Fruit fly (Drosophila melanogaster) whole organism, embryonic: ENCODE measurements around the gene CG1317.
A peak's percentile ranks its signal among the peaks of the same experiment; 100 is the strongest.

ENCODE experiments used
- Ada2b ChIP-seq: fragments of 200-800 bp; sonication (Bioruptor generic); IDR thresholded peaks from 2 replicates; pipeline ENCODE4 v1.3.6; 2022; ENCODE audit warnings: missing biosample characterization, missing genetic modification characterization
- BtbVII ChIP-seq: fragments of 200-800 bp; sonication (Bioruptor generic); optimal IDR thresholded peaks from 3 replicates; lab custom pipeline; 2017; ENCODE audit warnings: missing biosample characterization, mild to moderate bottlenecking, missing genetic modification characterization
- CG10209 ChIP-seq: fragments of 200-800 bp; sonication (Bioruptor generic); optimal IDR thresholded peaks from 3 replicates; lab custom pipeline; 2017; ENCODE audit warnings: missing biosample characterization, mild to moderate bottlenecking, missing genetic modification characterization, missing genetic modification reagents
- CG11093 ChIP-seq: fragments of 200-800 bp; sonication (Bioruptor generic); IDR thresholded peaks from 3 replicates; pipeline ENCODE4 v1.3.6; 2022; ENCODE audit warnings: missing biosample characterization, missing genetic modification characterization
- CG11504 ChIP-seq: fragments of 200-800 bp; sonication (Bioruptor generic); optimal IDR thresholded peaks from 3 replicates; lab custom pipeline; 2019; ENCODE audit warnings: missing biosample characterization, mild to moderate bottlenecking, missing genetic modification characterization, moderate library complexity
- CG11560 ChIP-seq: fragments of 200-800 bp; sonication (Bioruptor generic); IDR thresholded peaks from 3 replicates; pipeline ENCODE4 v1.3.6; 2022; ENCODE audit warnings: missing biosample characterization, missing genetic modification characterization
- CG11695 ChIP-seq: fragments of 200-800 bp; sonication (Bioruptor generic); IDR thresholded peaks from 3 replicates; pipeline ENCODE4 v1.3.6; 2022; ENCODE audit warnings: missing biosample characterization, missing genetic modification characterization
- CG13296 ChIP-seq: fragments of 200-800 bp; sonication (Bioruptor generic); optimal IDR thresholded peaks from 3 replicates; lab custom pipeline; 2018; ENCODE audit warnings: missing biosample characterization, mild to moderate bottlenecking, missing genetic modification characterization
- CG13624 ChIP-seq: fragments of 200-800 bp; sonication (Bioruptor generic); optimal IDR thresholded peaks from 2 replicates; lab custom pipeline; 2016; ENCODE audit warnings: missing biosample characterization, missing genetic modification characterization
- CG15011 ChIP-seq: fragments of 200-800 bp; sonication (Bioruptor generic); optimal IDR thresholded peaks from 3 replicates; lab custom pipeline; 2018; ENCODE audit warnings: missing biosample characterization, mild to moderate bottlenecking, missing genetic modification characterization
- CG17612 ChIP-seq: fragments of 200-800 bp; sonication (Bioruptor generic); IDR thresholded peaks from 2 replicates; pipeline ENCODE4 v1.3.6; 2022; ENCODE audit warnings: missing biosample characterization, missing genetic modification characterization
- CG18476 ChIP-seq: fragments of 200-800 bp; sonication (Bioruptor generic); optimal IDR thresholded peaks from 2 replicates; lab custom pipeline; 2016; ENCODE audit warnings: missing biosample characterization, mild to moderate bottlenecking, missing genetic modification characterization
- CG18599 ChIP-seq: fragments of 200-800 bp; sonication (Bioruptor generic); optimal IDR thresholded peaks from 3 replicates; lab custom pipeline; 2017; ENCODE audit warnings: missing biosample characterization, missing genetic modification characterization, mild to moderate bottlenecking, moderate library complexity, missing genetic modification reagents
- CG18619 ChIP-seq: fragments of 200-800 bp; sonication (Bioruptor generic); optimal IDR thresholded peaks from 3 replicates; lab custom pipeline; 2017; ENCODE audit warnings: missing biosample characterization, mild to moderate bottlenecking, missing genetic modification characterization
- CG30403 ChIP-seq: fragments of 200-800 bp; sonication (Bioruptor generic); optimal IDR thresholded peaks from 3 replicates; lab custom pipeline; 2016; ENCODE audit warnings: missing biosample characterization, missing genetic modification characterization
- CG32772 ChIP-seq: fragments of 200-800 bp; sonication (Bioruptor generic); IDR thresholded peaks from 2 replicates; pipeline ENCODE4 v1.3.6; 2022; ENCODE audit warnings: missing biosample characterization, missing genetic modification characterization
- CG4424 ChIP-seq: fragments of 200-800 bp; sonication (Bioruptor generic); optimal IDR thresholded peaks from 3 replicates; lab custom pipeline; 2016; ENCODE audit warnings: missing biosample characterization, missing genetic modification characterization
- CG6813 ChIP-seq: fragments of 200-800 bp; sonication (Bioruptor generic); optimal IDR thresholded peaks from 2 replicates; lab custom pipeline; 2017; ENCODE audit warnings: missing biosample characterization, missing genetic modification characterization, mild to moderate bottlenecking, moderate library complexity, missing genetic modification reagents
- CG7786 ChIP-seq: fragments of 200-800 bp; sonication (Bioruptor generic); optimal IDR thresholded peaks from 2 replicates; lab custom pipeline; 2016; ENCODE audit warnings: missing biosample characterization, missing genetic modification characterization
- CG7839 ChIP-seq: fragments of 200-800 bp; sonication (Bioruptor generic); optimal IDR thresholded peaks from 3 replicates; lab custom pipeline; 2018; ENCODE audit warnings: missing biosample characterization, mild to moderate bottlenecking, missing genetic modification characterization, moderate library complexity
- CG8924 ChIP-seq: fragments of 200-800 bp; optimal IDR thresholded peaks from 3 replicates; lab custom pipeline; 2019; ENCODE audit warnings: missing biosample characterization, mild to moderate bottlenecking, missing genetic modification characterization, moderate library complexity
- Dip2 ChIP-seq: fragments of 200-800 bp; sonication (Bioruptor generic); IDR thresholded peaks from 2 replicates; pipeline ENCODE4 v1.3.6; 2022; ENCODE audit warnings: missing biosample characterization, missing genetic modification characterization
- Dip3 ChIP-seq: fragments of 200-800 bp; sonication (Bioruptor generic); optimal IDR thresholded peaks from 3 replicates; lab custom pipeline; 2016; ENCODE audit warnings: missing biosample characterization, missing genetic modification characterization
- E2f1 ChIP-seq: fragments of 200-800 bp; sonication (Bioruptor generic); IDR thresholded peaks from 2 replicates; pipeline ENCODE4 v1.3.6; 2022; ENCODE audit warnings: missing biosample characterization, missing genetic modification characterization
- Elba2 ChIP-seq: fragments of 200-800 bp; sonication (Bioruptor generic); optimal IDR thresholded peaks from 3 replicates; lab custom pipeline; 2016; ENCODE audit warnings: missing biosample characterization, missing genetic modification characterization
- Hmr ChIP-seq: fragments of 200-800 bp; sonication (Bioruptor generic); optimal IDR thresholded peaks from 3 replicates; lab custom pipeline; 2017; ENCODE audit warnings: mild to moderate bottlenecking, missing biosample characterization, missing genetic modification reagents, missing genetic modification characterization
- MBD-R2 ChIP-seq: fragments of 200-800 bp; sonication (Bioruptor generic); IDR thresholded peaks from 2 replicates; pipeline ENCODE4 v1.3.6; 2022; ENCODE audit warnings: missing biosample characterization, missing genetic modification characterization
- Myb ChIP-seq: fragments of 200-800 bp; sonication (Bioruptor generic); optimal IDR thresholded peaks from 2 replicates; lab custom pipeline; 2016; ENCODE audit warnings: missing biosample characterization, missing genetic modification characterization
- NC2β ChIP-seq: fragments of 200-800 bp; sonication (Bioruptor generic); optimal IDR thresholded peaks from 2 replicates; lab custom pipeline; 2016; ENCODE audit warnings: missing biosample characterization, missing genetic modification characterization
- Sox100B ChIP-seq: fragments of 200-800 bp; sonication (Bioruptor generic); optimal IDR thresholded peaks from 3 replicates; lab custom pipeline; 2018; ENCODE audit warnings: missing biosample characterization, mild to moderate bottlenecking, missing genetic modification characterization
- Xbp1 ChIP-seq: fragments of 200-800 bp; sonication (Bioruptor generic); optimal IDR thresholded peaks from 3 replicates; lab custom pipeline; 2016; ENCODE audit warnings: missing biosample characterization, mild to moderate bottlenecking, missing genetic modification characterization
- cwo ChIP-seq: fragments of 200-800 bp; sonication (Bioruptor generic); optimal IDR thresholded peaks from 3 replicates; lab custom pipeline; 2017; ENCODE audit warnings: missing biosample characterization, missing genetic modification characterization, mild to moderate bottlenecking, moderate library complexity, missing genetic modification reagents
- eve ChIP-seq, 2 experiments: fragments of >200 bp; optimal IDR thresholded peaks; 2 replicates each; lab custom pipeline; 2017; ENCODE audit warnings: missing biosample characterization in 2 of 2, missing genetic modification characterization in 2 of 2
- exex ChIP-seq: fragments of 200-800 bp; sonication (Bioruptor generic); optimal IDR thresholded peaks from 4 replicates; lab custom pipeline; 2018; ENCODE audit warnings: missing biosample characterization, mild to moderate bottlenecking, missing genetic modification characterization, moderate library complexity
- fd3F ChIP-seq: fragments of 200-800 bp; sonication (Bioruptor generic); optimal IDR thresholded peaks from 2 replicates; lab custom pipeline; 2018; ENCODE audit warnings: missing biosample characterization, mild to moderate bottlenecking, missing genetic modification characterization, moderate library complexity
- gce ChIP-seq: fragments of 200-800 bp; sonication (Bioruptor generic); IDR thresholded peaks from 3 replicates; pipeline ENCODE4 v1.3.6; 2022; ENCODE audit warnings: missing biosample characterization, missing genetic modification characterization
- gem ChIP-seq: fragments of 200-800 bp; sonication (Bioruptor generic); optimal IDR thresholded peaks from 2 replicates; lab custom pipeline; 2019; ENCODE audit warnings: missing biosample characterization, mild to moderate bottlenecking, missing genetic modification characterization, moderate library complexity
- h ChIP-seq: fragments of >200 bp; optimal IDR thresholded peaks from 2 replicates; lab custom pipeline; 2017
- jing ChIP-seq: fragments of 200-800 bp; sonication (Bioruptor generic); optimal IDR thresholded peaks from 2 replicates; lab custom pipeline; 2018; ENCODE audit warnings: missing biosample characterization, mild to moderate bottlenecking, missing genetic modification characterization
- org-1 ChIP-seq: fragments of 200-800 bp; sonication (Bioruptor generic); optimal IDR thresholded peaks from 2 replicates; lab custom pipeline; 2017; ENCODE audit warnings: missing biosample characterization, missing genetic modification characterization
- scrt ChIP-seq: fragments of 200-800 bp; sonication (Bioruptor generic); optimal IDR thresholded peaks from 2 replicates; lab custom pipeline; 2018; ENCODE audit warnings: missing biosample characterization, mild to moderate bottlenecking, missing genetic modification characterization, moderate library complexity
- sens ChIP-seq: fragments of 200-800 bp; sonication (Bioruptor generic); peaks from one replicate; lab custom pipeline; 2016; ENCODE audit warnings: missing biosample characterization, missing genetic modification characterization
- seq ChIP-seq: fragments of 200-800 bp; sonication (Bioruptor generic); IDR thresholded peaks from 2 replicates; pipeline ENCODE4 v1.3.6; 2022; ENCODE audit warnings: missing biosample characterization, missing genetic modification characterization
- shn ChIP-seq: fragments of 200-800 bp; sonication (Bioruptor generic); optimal IDR thresholded peaks from 3 replicates; lab custom pipeline; 2016; ENCODE audit warnings: missing biosample characterization, missing genetic modification characterization
- sim ChIP-seq: fragments of 200-800 bp; sonication (Bioruptor generic); IDR thresholded peaks from 2 replicates; pipeline ENCODE4 v1.3.6; 2022; ENCODE audit warnings: missing biosample characterization, missing genetic modification characterization
- slbo ChIP-seq: fragments of 200-800 bp; sonication (Bioruptor generic); IDR thresholded peaks from 2 replicates; pipeline ENCODE4 v1.3.6; 2022; ENCODE audit warnings: missing biosample characterization, missing genetic modification characterization
- sqz ChIP-seq: fragments of 200-800 bp; sonication (Bioruptor generic); optimal IDR thresholded peaks from 3 replicates; lab custom pipeline; 2018; ENCODE audit warnings: missing biosample characterization, mild to moderate bottlenecking, missing genetic modification characterization
- z ChIP-seq: fragments of 200-800 bp; sonication (Bioruptor generic); IDR thresholded peaks from 3 replicates; pipeline ENCODE4 v1.3.6; 2022; ENCODE audit warnings: missing biosample characterization, missing genetic modification characterization

Gene CG1317

dm6 chr3L:2417399-2418040, 45.8 kb upstream of the CG1317 start (continued):
- TF ChIP-seq CG18619 (GFP tag; lab: Kevin White, UChicago) (peak; percentile 75), gem (peak; percentile 88), eve (GFP tag; optimal IDR thresholded peaks at IDR 0.05; lab: Kevin White, UChicago) (peak in 1 of 2 experiments; percentile 78), CG18476 (GFP tag; lab: Kevin White, UChicago) (peak; percentile 47), CG11504 (tag; lab: Kevin White, UChicago) (peak; percentile 87), Hmr (GFP tag; lab: Kevin White, UChicago) (peak; percentile 78), Xbp1 (GFP tag; lab: Kevin White, UChicago) (peak; percentile 69), CG17612 (GFP tag; lab: Robert Waterston, UW) (no peak), CG30403 (GFP tag; lab: Kevin White, UChicago) (peak; percentile 78), CG10209 (GFP tag; lab: Kevin White, UChicago) (peak; percentile 83), Elba2 (GFP tag; lab: Kevin White, UChicago) (peak; percentile 6), h (lab: Kevin White, UChicago) (no peak), CG18599 (peak; percentile 78), org-1 (peak; percentile 74), E2f1 (GFP tag; lab: Robert Waterston, UW) (peak; percentile 36; the same call in 1 of the 2 replicates), CG11093 (GFP tag; lab: Robert Waterston, UW) (peak; percentile 36; the same call in 1 of the 3 replicates), slbo (peak; percentile 55), CG6813 (GFP tag; lab: Kevin White, UChicago) (peak; percentile 64)
- TF ChIP-seq, all 482 proteins: peak for 247

dm6 chr3L:2414876-2415275, 43.1 kb upstream of the CG1317 start:
- TF ChIP-seq Dip3, result no peak
- TF ChIP-seq Myb (GFP tag; lab: Kevin White, UChicago), result no peak
- no peak for TF ChIP-seq CG15011 (GFP tag; lab: Kevin White, UChicago)
- peak; percentile 8 for TF ChIP-seq sqz (GFP tag; lab: Kevin White, UChicago)
- TF ChIP-seq cwo (GFP tag; lab: Kevin White, UChicago), result peak; percentile 13
- TF ChIP-seq sens (GFP tag; lab: Kevin White, UChicago), result peak; percentile 24
- TF ChIP-seq gce (GFP tag; lab: Robert Waterston, UW), result no peak
- TF ChIP-seq CG7786 (GFP tag; lab: Kevin White, UChicago), result no peak
- no peak for TF ChIP-seq NC2β
- no peak for TF ChIP-seq CG11695 (GFP tag; lab: Robert Waterston, UW)
- TF ChIP-seq seq (GFP tag; lab: Robert Waterston, UW), result no peak
- TF ChIP-seq z (GFP tag; lab: Robert Waterston, UW), result peak; percentile 91

DNA sequence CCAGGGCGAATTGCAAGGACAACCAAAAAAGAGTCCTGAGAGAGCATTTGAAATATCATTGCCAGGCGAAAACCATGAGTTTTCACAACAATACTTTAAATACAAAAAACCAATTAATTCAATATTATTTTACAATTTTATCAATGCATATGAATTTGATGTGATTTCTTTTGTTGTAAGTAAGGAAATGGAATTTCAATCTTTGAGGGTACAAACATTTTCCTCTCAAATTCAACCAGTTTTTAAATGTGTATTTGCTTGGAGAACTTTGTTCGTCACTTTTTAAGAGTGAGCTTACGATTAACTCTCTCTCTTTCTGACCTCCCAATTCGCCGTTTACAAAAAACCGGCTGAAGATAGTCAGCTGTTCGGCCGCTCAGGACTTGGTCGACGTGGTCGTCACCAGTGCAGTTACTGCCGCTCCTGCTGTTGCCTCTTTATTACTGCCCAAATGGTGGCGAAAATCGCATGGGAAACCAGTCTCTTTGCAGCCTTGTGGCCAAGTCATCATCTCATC, 39.9 kb upstream of the CG1317 start:
- TF ChIP-seq CG8924 (peak; percentile 42), CG13624 (GFP tag; lab: Kevin White, UChicago) (no peak), exex (peak; percentile 33), scrt (GFP tag; lab: Kevin White, UChicago) (peak; percentile 38), jing (GFP tag; lab: Kevin White, UChicago) (no peak), fd3F (GFP tag; lab: Kevin White, UChicago) (peak; percentile 44), CG11560 (tag; lab: Robert Waterston, UW) (no peak), CG4424 (GFP tag; lab: Kevin White, UChicago) (peak; percentile 6), Ada2b (GFP tag; lab: Robert Waterston, UW) (peak; percentile 54; the same call in 1 of the 2 replicates), Dip2 (GFP tag; lab: Robert Waterston, UW) (no peak), CG13296 (peak; percentile 51), org-1 (no peak), BtbVII (GFP tag; lab: Kevin White, UChicago) (peak; percentile 48), CG11695 (GFP tag; lab: Robert Waterston, UW) (peak; percentile 57; the same call in 2 of the 3 replicates), CG7839 (peak; percentile 56), MBD-R2 (GFP tag; lab: Robert Waterston, UW) (no peak; the same call in 1 of the 2 replicates), CG32772 (GFP tag; lab: Robert Waterston, UW) (peak; percentile 48; the same call in 1 of the 2 replicates), sim (GFP tag; lab: Robert Waterston, UW) (no peak), Sox100B (peak; percentile 36), shn (GFP tag; lab: Kevin White, UChicago) (no peak)
